Fruit fly (Drosophila melanogaster) whole organism, embryonic: ENCODE measurements around the gene Jon99Ciii.
A peak's percentile ranks its signal among the peaks of the same experiment; 100 is the strongest.

Experiments
- Ada2b ChIP-seq: fragments of 200-800 bp; sonication (Bioruptor generic); IDR thresholded peaks from 2 replicates; pipeline ENCODE4 v1.3.6; 2022; ENCODE audit warnings: missing biosample characterization, missing genetic modification characterization
- CG1024 ChIP-seq: fragments of 200-800 bp; sonication (Bioruptor generic); IDR thresholded peaks from 2 replicates; pipeline ENCODE4 v1.3.6; 2022; ENCODE audit warnings: missing biosample characterization, missing genetic modification characterization
- CG11247 ChIP-seq: fragments of 200-800 bp; sonication (Bioruptor generic); IDR thresholded peaks from 2 replicates; pipeline ENCODE4 v1.3.6; 2022; ENCODE audit warnings: missing biosample characterization, missing genetic modification characterization
- CG11456 ChIP-seq: fragments of 200-800 bp; sonication (Bioruptor generic); IDR thresholded peaks from 3 replicates; pipeline ENCODE4 v1.3.6; 2022; ENCODE audit warnings: missing biosample characterization, missing genetic modification characterization
- CG11504 ChIP-seq: fragments of 200-800 bp; sonication (Bioruptor generic); optimal IDR thresholded peaks from 3 replicates; lab custom pipeline; 2019; ENCODE audit warnings: missing biosample characterization, mild to moderate bottlenecking, missing genetic modification characterization, moderate library complexity
- CG14014 ChIP-seq: fragments of 200-800 bp; sonication (Bioruptor generic); IDR thresholded peaks from 2 replicates; pipeline ENCODE4 v1.3.6; 2022; ENCODE audit warnings: missing biosample characterization, missing genetic modification characterization
- CG14441 ChIP-seq: fragments of 200-800 bp; sonication (Bioruptor generic); IDR thresholded peaks from 2 replicates; pipeline ENCODE4 v1.3.6; 2022; ENCODE audit warnings: missing biosample characterization, missing genetic modification characterization
- CG15073 ChIP-seq: fragments of 200-800 bp; sonication (Bioruptor generic); optimal IDR thresholded peaks from 2 replicates; lab custom pipeline; 2016; ENCODE audit warnings: missing biosample characterization, missing genetic modification characterization
- CG18599 ChIP-seq: fragments of 200-800 bp; sonication (Bioruptor generic); optimal IDR thresholded peaks from 3 replicates; lab custom pipeline; 2017; ENCODE audit warnings: missing biosample characterization, missing genetic modification characterization, mild to moderate bottlenecking, moderate library complexity, missing genetic modification reagents
- CG2120 ChIP-seq: fragments of 200-800 bp; sonication (Bioruptor generic); optimal IDR thresholded peaks from 3 replicates; lab custom pipeline; 2016; ENCODE audit warnings: missing biosample characterization, missing genetic modification characterization
- CG31224 ChIP-seq: fragments of 200-800 bp; sonication (Bioruptor generic); IDR thresholded peaks from 2 replicates; pipeline ENCODE4 v1.3.6; 2022; ENCODE audit warnings: missing biosample characterization, missing genetic modification characterization
- CG3163 ChIP-seq: fragments of 200-800 bp; sonication (Bioruptor generic); optimal IDR thresholded peaks from 3 replicates; lab custom pipeline; 2016; ENCODE audit warnings: missing biosample characterization, missing genetic modification characterization
- CG3281 ChIP-seq: fragments of 200-800 bp; sonication (Bioruptor generic); optimal IDR thresholded peaks from 3 replicates; lab custom pipeline; 2017; ENCODE audit warnings: missing biosample characterization, mild to moderate bottlenecking, missing genetic modification characterization
- CG34224 ChIP-seq: fragments of 200-800 bp; sonication (Bioruptor generic); IDR thresholded peaks from 3 replicates; pipeline ENCODE4 v1.3.6; 2022; ENCODE audit warnings: missing biosample characterization, missing genetic modification characterization; ENCODE audit not compliant: partially characterized antibody
- CG3847 ChIP-seq: fragments of 200-800 bp; sonication (Bioruptor generic); IDR thresholded peaks from 2 replicates; pipeline ENCODE4 v1.3.6; 2022; ENCODE audit warnings: missing biosample characterization, missing genetic modification characterization
- CG4730 ChIP-seq: fragments of 200-800 bp; sonication (Bioruptor generic); IDR thresholded peaks from 2 replicates; pipeline ENCODE4 v1.3.6; 2022; ENCODE audit warnings: missing biosample characterization, missing genetic modification characterization
- CG6791 ChIP-seq: fragments of 200-800 bp; sonication (Bioruptor generic); IDR thresholded peaks from 3 replicates; pipeline ENCODE4 v1.3.6; 2022; ENCODE audit warnings: missing biosample characterization, missing genetic modification characterization; ENCODE audit not compliant: partially characterized antibody
- CG7556 ChIP-seq: fragments of 200-800 bp; sonication (Bioruptor generic); optimal IDR thresholded peaks from 2 replicates; lab custom pipeline; 2017; ENCODE audit warnings: missing biosample characterization, mild to moderate bottlenecking, missing genetic modification characterization
- CG7963 ChIP-seq: fragments of 200-800 bp; sonication (Bioruptor generic); IDR thresholded peaks from 3 replicates; pipeline ENCODE4 v1.3.6; 2022; ENCODE audit warnings: missing biosample characterization, missing genetic modification characterization; ENCODE audit not compliant: partially characterized antibody
- CG8290 ChIP-seq, 3 experiments: fragments of 200-800 bp; sonication (Bioruptor generic); optimal IDR thresholded peaks; 2 replicates each; lab custom pipeline; 2016 to 2019; ENCODE audit warnings: missing biosample characterization in 3 of 3, missing genetic modification characterization in 3 of 3, mild to moderate bottlenecking in 2 of 3, moderate library complexity in 1 of 3
- CG9932 ChIP-seq: fragments of 200-800 bp; sonication (Bioruptor generic); IDR thresholded peaks from 2 replicates; pipeline ENCODE4 v1.3.6; 2022; ENCODE audit warnings: missing biosample characterization, missing genetic modification characterization
- Camta ChIP-seq: fragments of 200-800 bp; sonication (Bioruptor generic); optimal IDR thresholded peaks from 2 replicates; lab custom pipeline; 2016; ENCODE audit warnings: missing biosample characterization, missing genetic modification characterization
- Dbx ChIP-seq: fragments of 200-800 bp; sonication (Bioruptor generic); IDR thresholded peaks from 3 replicates; pipeline ENCODE4 v1.3.6; 2022; ENCODE audit warnings: missing biosample characterization, missing genetic modification characterization
- Dref ChIP-seq: fragments of 200-800 bp; sonication (Bioruptor generic); IDR thresholded peaks from 2 replicates; pipeline ENCODE4 v1.3.6; 2022; ENCODE audit warnings: missing biosample characterization, missing genetic modification characterization
- Ets65A ChIP-seq: fragments of 200-800 bp; sonication (Bioruptor generic); peaks from one replicate; lab custom pipeline; 2016; ENCODE audit warnings: missing biosample characterization, missing genetic modification characterization
- Ets97D ChIP-seq: fragments of 200-800 bp; sonication (Bioruptor generic); optimal IDR thresholded peaks from 3 replicates; lab custom pipeline; 2016; ENCODE audit warnings: missing biosample characterization, missing genetic modification characterization
- Hmr ChIP-seq: fragments of 200-800 bp; sonication (Bioruptor generic); optimal IDR thresholded peaks from 3 replicates; lab custom pipeline; 2017; ENCODE audit warnings: mild to moderate bottlenecking, missing biosample characterization, missing genetic modification reagents, missing genetic modification characterization
- MBD-R2 ChIP-seq: fragments of 200-800 bp; sonication (Bioruptor generic); IDR thresholded peaks from 2 replicates; pipeline ENCODE4 v1.3.6; 2022; ENCODE audit warnings: missing biosample characterization, missing genetic modification characterization
- ash1 ChIP-seq: fragments of 200-800 bp; sonication (Bioruptor generic); optimal IDR thresholded peaks from 2 replicates; lab custom pipeline; 2018; ENCODE audit warnings: missing biosample characterization, mild to moderate bottlenecking, missing genetic modification characterization
- btn ChIP-seq: fragments of 200-800 bp; sonication (Bioruptor generic); optimal IDR thresholded peaks from 2 replicates; lab custom pipeline; 2016; ENCODE audit warnings: missing biosample characterization, missing genetic modification characterization
- cato ChIP-seq: fragments of 200-800 bp; sonication (Bioruptor generic); optimal IDR thresholded peaks from 2 replicates; lab custom pipeline; 2016; ENCODE audit warnings: missing biosample characterization, missing genetic modification characterization, borderline replicate concordance
- chinmo ChIP-seq: fragments of 200-800 bp; sonication (Bioruptor generic); IDR thresholded peaks from 4 replicates; pipeline ENCODE4 v1.3.6; 2022; ENCODE audit warnings: missing biosample characterization, missing genetic modification characterization; ENCODE audit not compliant: partially characterized antibody
- ci ChIP-seq: fragments of 200-800 bp; sonication (Bioruptor generic); IDR thresholded peaks from 3 replicates; pipeline ENCODE4 v1.3.6; 2022; ENCODE audit warnings: missing biosample characterization, missing genetic modification characterization
- crol ChIP-seq: fragments of 200-800 bp; sonication (Bioruptor generic); IDR thresholded peaks from 2 replicates; pipeline ENCODE4 v1.3.6; 2022; ENCODE audit warnings: missing biosample characterization, missing genetic modification characterization
- dysf ChIP-seq: fragments of 200-800 bp; sonication (Bioruptor generic); IDR thresholded peaks from 3 replicates; pipeline ENCODE4 v1.3.6; 2022; ENCODE audit warnings: missing biosample characterization, missing genetic modification characterization
- her ChIP-seq: fragments of 200-800 bp; sonication (Bioruptor generic); optimal IDR thresholded peaks from 2 replicates; lab custom pipeline; 2016; ENCODE audit warnings: missing biosample characterization, missing genetic modification characterization
- kah ChIP-seq: fragments of 200-800 bp; sonication (Bioruptor generic); optimal IDR thresholded peaks from 2 replicates; lab custom pipeline; 2018; ENCODE audit warnings: missing biosample characterization, mild to moderate bottlenecking, missing genetic modification characterization
- kay ChIP-seq: fragments of 200-800 bp; sonication (Bioruptor generic); optimal IDR thresholded peaks from 2 replicates; lab custom pipeline; 2016; ENCODE audit warnings: missing biosample characterization, missing genetic modification characterization
- lab ChIP-seq: fragments of 200-800 bp; sonication (Bioruptor generic); optimal IDR thresholded peaks from 3 replicates; lab custom pipeline; 2017; ENCODE audit warnings: missing biosample characterization, missing genetic modification characterization, mild to moderate bottlenecking, moderate library complexity, missing genetic modification reagents
- mld ChIP-seq: fragments of 200-800 bp; sonication (Bioruptor generic); IDR thresholded peaks from 3 replicates; pipeline ENCODE4 v1.3.6; 2022; ENCODE audit warnings: missing biosample characterization, missing genetic modification characterization; ENCODE audit not compliant: partially characterized antibody
- pb ChIP-seq: fragments of 200-800 bp; sonication (Bioruptor generic); optimal IDR thresholded peaks from 3 replicates; lab custom pipeline; 2016; ENCODE audit warnings: missing biosample characterization, missing genetic modification characterization
- pnt ChIP-seq: fragments of 200-800 bp; sonication (Bioruptor generic); optimal IDR thresholded peaks from 3 replicates; lab custom pipeline; 2016; ENCODE audit warnings: missing biosample characterization, missing genetic modification characterization
- prd ChIP-seq, 3 experiments: fragments of >200 bp in 2 of 3; fragments of 200-800 bp in 1 of 3; sonication (Bioruptor generic) in 1 of 3; optimal IDR thresholded peaks in 2 of 3; IDR thresholded peaks in 1 of 3; 2 replicates in 2 of 3; 3 replicates in 1 of 3; pipeline versions ENCODE4 v1.3.6 to Lab custom; 2017 to 2022; ENCODE audit warnings: missing biosample characterization in 1 of 3, missing genetic modification characterization in 1 of 3
- pzg ChIP-seq: fragments of 200-800 bp; sonication (Bioruptor generic); optimal IDR thresholded peaks from 3 replicates; lab custom pipeline; 2018; ENCODE audit warnings: missing biosample characterization, mild to moderate bottlenecking, missing genetic modification characterization, moderate library complexity
- repo ChIP-seq: fragments of 200-800 bp; sonication (Bioruptor generic); optimal IDR thresholded peaks from 2 replicates; lab custom pipeline; 2016; ENCODE audit warnings: missing biosample characterization, missing genetic modification characterization
- slbo ChIP-seq: fragments of 200-800 bp; sonication (Bioruptor generic); IDR thresholded peaks from 2 replicates; pipeline ENCODE4 v1.3.6; 2022; ENCODE audit warnings: missing biosample characterization, missing genetic modification characterization
- sug ChIP-seq: fragments of 200-800 bp; optimal IDR thresholded peaks from 2 replicates; lab custom pipeline; 2019; ENCODE audit warnings: missing biosample characterization, mild to moderate bottlenecking, missing genetic modification characterization, moderate library complexity
- wdn ChIP-seq: fragments of 200-800 bp; sonication (Bioruptor generic); IDR thresholded peaks from 2 replicates; pipeline ENCODE4 v1.3.6; 2022; ENCODE audit warnings: missing biosample characterization, missing genetic modification characterization
- zfh1 ChIP-seq: fragments of 200-800 bp; sonication (Bioruptor generic); IDR thresholded peaks from 3 replicates; pipeline ENCODE4 v1.3.6; 2022; ENCODE audit warnings: missing biosample characterization, missing genetic modification characterization

The Jon99Ciii gene

DNA sequence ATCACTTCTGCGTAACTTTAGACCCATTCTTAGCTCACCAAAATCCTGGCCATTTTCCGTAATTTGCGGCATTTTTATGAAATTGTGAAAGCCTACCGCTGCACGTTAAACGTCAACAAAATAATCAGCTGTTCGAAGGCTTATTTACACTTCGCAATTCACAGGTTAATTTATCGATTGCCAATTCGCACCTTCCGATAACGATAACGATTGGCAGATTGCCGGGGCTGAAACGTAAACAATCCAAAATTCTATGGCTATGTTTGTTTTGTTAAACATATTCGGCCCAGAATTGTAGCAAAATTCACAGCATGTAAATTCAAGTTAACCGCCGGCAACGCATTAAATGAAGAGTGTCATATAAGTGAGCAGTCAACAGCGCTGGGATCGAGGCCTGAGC lies 13.7 kb downstream of the Jon99Ciii start, which contains the start of the genes eIF2Balpha and Vps13B (continued):
- TF ChIP-seq chinmo (GFP tag; lab: Robert Waterston, UW) (peak; percentile 87; the same call in 2 of the 4 replicates), MBD-R2 (GFP tag; lab: Robert Waterston, UW) (peak; percentile 98), CG7963 (GFP tag; lab: Robert Waterston, UW) (peak; percentile 96), mld (GFP tag; lab: Robert Waterston, UW) (peak; percentile 84), repo (GFP tag; lab: Kevin White, UChicago) (no peak), Dref (peak; percentile 88), ci (peak; percentile 40; the same call in 1 of the 3 replicates), CG6791 (peak; percentile 99), crol (no peak), pzg (GFP tag; lab: Kevin White, UChicago) (peak; percentile 69), CG15073 (GFP tag; lab: Kevin White, UChicago) (no peak), CG3847 (GFP tag; lab: Robert Waterston, UW) (0 out of 2 replicates have a peak, but pooled peaks have one; percentile 23), CG34224 (GFP tag; lab: Robert Waterston, UW) (peak; percentile 84), CG3163 (GFP tag; lab: Kevin White, UChicago) (no peak), pnt (GFP tag; lab: Kevin White, UChicago) (no peak), pb (GFP tag; lab: Kevin White, UChicago) (no peak)

DNA sequence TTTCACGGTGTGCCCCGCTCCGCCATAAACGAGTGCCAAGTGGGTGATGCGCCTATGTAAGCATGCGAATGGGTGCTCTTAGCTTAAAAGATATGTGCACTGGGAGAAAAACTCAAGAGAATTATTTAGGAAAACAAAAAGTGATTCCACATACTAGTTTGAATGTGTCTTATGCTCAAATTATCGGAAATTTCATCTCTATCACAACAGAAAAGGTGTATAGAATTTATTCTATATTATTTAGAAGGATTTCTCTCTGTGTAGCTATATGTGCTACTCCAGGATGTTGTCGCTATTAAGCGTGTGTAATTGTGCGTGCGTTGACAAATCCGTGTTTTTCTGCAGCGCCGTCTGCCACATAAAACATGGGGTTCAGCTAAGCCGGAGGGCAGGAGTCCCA lies 37.3 kb downstream of the Jon99Ciii start:
- no peak for TF ChIP-seq kay (GFP tag; lab: Kevin White, UChicago)
- no peak for TF ChIP-seq cato
- peak; percentile 48 for TF ChIP-seq slbo (GFP tag; lab: Robert Waterston, UW)
- TF ChIP-seq ash1 = no peak
- 0 out of 3 replicates have a peak, but pooled peaks have one; percentile 15 for TF ChIP-seq Dbx
- 0 out of 2 replicates have a peak, but pooled peaks have one; percentile 31 for TF ChIP-seq CG14014 (GFP tag; lab: Robert Waterston, UW)
- 0 out of 2 replicates have a peak, but pooled peaks have one; percentile 26 for TF ChIP-seq CG14441 (GFP tag; lab: Robert Waterston, UW)
- TF ChIP-seq Ada2b (GFP tag; lab: Robert Waterston, UW) = 0 out of 2 replicates have a peak, but pooled peaks have one; percentile 27
- TF ChIP-seq CG3281 (GFP tag; lab: Kevin White, UChicago) = peak; percentile 3
- TF ChIP-seq wdn = peak; percentile 38; the same call in 1 of the 2 replicates
- no peak for TF ChIP-seq Ets97D
- TF ChIP-seq ci = 0 out of 3 replicates have a peak, but pooled peaks have one; percentile 28
- TF ChIP-seq prd (optimal IDR thresholded peaks at IDR 0.05; lab: Kevin White, UChicago) = no peak
- 0 out of 3 replicates have a peak, but pooled peaks have one; percentile 11 for TF ChIP-seq prd (GFP tag; IDR thresholded peaks at IDR 0.05; lab: Robert Waterston, UW)
- TF ChIP-seq kah (GFP tag; lab: Kevin White, UChicago) = no peak
- no peak for TF ChIP-seq Camta (GFP tag; lab: Kevin White, UChicago)
- peak; percentile 44 for TF ChIP-seq CG9932 (GFP tag; lab: Robert Waterston, UW)
- TF ChIP-seq CG8290 (GFP tag; optimal IDR thresholded peaks at IDR 0.05; lab: Kevin White, UChicago) = no peak
- TF ChIP-seq CG8290 (tag; optimal IDR thresholded peaks at IDR 0.05; lab: Kevin White, UChicago) = no peak
- TF ChIP-seq lab (GFP tag; lab: Kevin White, UChicago) = peak; percentile 30
- no peak for TF ChIP-seq btn (GFP tag; lab: Kevin White, UChicago)
- TF ChIP-seq CG31224 (GFP tag; lab: Robert Waterston, UW) = 0 out of 2 replicates have a peak, but pooled peaks have one; percentile 15
- TF ChIP-seq CG11247 (GFP tag; lab: Robert Waterston, UW) = 0 out of 2 replicates have a peak, but pooled peaks have one; percentile 29
- peak; percentile 29; the same call in 1 of the 3 replicates for TF ChIP-seq CG11456 (GFP tag; lab: Robert Waterston, UW)
- peak; percentile 4 for TF ChIP-seq CG7556
- TF ChIP-seq CG4730 (GFP tag; lab: Robert Waterston, UW) = no peak
- peak; percentile 56 for TF ChIP-seq CG18599 (GFP tag; lab: Kevin White, UChicago)
- TF ChIP-seq zfh1 (GFP tag; lab: Robert Waterston, UW) = no peak
- no peak for TF ChIP-seq sug (tag; lab: Kevin White, UChicago)
- peak; percentile 11 for TF ChIP-seq CG11504 (tag; lab: Kevin White, UChicago)
- peak; percentile 35 for TF ChIP-seq CG2120 (GFP tag; lab: Kevin White, UChicago)
- peak; percentile 1 for TF ChIP-seq Hmr (GFP tag; lab: Kevin White, UChicago)
- TF ChIP-seq her (GFP tag; lab: Kevin White, UChicago) = no peak
- peak; percentile 52; the same call in 2 of the 3 replicates for TF ChIP-seq dysf
- TF ChIP-seq Ets65A (GFP tag; lab: Kevin White, UChicago) = peak; percentile 23
- TF ChIP-seq CG1024 (GFP tag; lab: Robert Waterston, UW) = no peak
